Worm (Caenorhabditis elegans) whole organism, dauer: Measurements from ENCODE around the gene dct-14.

ENCODE experiments used
- unc-62 ChIP-seq: sonication (generic microtip); optimal IDR thresholded peaks from 2 replicates; lab custom pipeline; 2017; ENCODE audit warnings: missing biosample characterization, missing genetic modification reagents, missing genetic modification characterization

dct-14 gene

DNA sequence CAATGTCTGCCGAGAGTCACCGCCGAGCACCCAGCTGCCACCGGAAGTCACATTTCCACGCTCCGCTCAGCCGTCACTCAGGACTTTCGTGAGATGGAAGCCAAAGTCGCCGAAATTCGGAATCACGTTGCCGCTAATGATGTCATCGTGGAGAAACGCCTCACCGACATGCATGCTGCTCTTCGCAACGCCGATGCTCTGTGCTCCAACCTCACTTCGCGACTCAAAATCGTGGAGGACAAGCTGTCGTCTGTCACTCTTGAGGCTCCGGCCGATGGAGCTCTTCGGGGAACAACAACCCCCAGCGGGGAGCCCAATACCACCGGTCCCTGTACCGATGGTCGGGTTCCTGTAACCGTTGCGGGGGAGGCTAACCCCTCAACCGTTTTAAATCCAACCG is 6.2 kb upstream of the dct-14 start:
- TF ChIP-seq unc-62 (GFP tag; lab: Kevin White, UChicago) = no peak

DNA sequence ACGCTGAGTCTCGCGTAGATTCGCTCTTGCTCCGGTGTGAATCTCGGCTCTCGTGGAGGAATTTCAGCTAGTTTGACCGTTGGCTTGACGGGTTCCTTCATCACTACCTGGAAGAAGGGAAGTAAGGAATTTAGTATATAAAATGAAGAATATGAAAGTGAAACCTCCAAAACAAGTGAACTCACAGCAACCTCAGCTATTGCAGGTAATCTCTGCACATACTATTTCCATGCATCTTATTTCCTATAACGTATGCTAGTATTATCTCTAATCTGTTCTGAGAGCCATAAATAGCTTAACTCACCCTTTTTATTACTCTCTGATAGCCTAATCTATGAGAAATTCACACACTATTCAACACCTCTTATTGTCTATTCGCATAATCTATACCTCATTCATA is 4.7 kb upstream of the dct-14 start, which contains the start of gene Y38H6C.4:
Gene Y38H6C.4, minus strand, starts transcription at position 101 of the 400 bp plus-strand sequence.
- TF ChIP-seq unc-62 (GFP tag; lab: Kevin White, UChicago) = no peak

ce11 chrV:20499642-20500041 is 663 bp downstream of the dct-14 start:
- no peak for TF ChIP-seq unc-62 (GFP tag; lab: Kevin White, UChicago)

- no peak for TF ChIP-seq unc-62 (GFP tag; lab: Kevin White, UChicago)
Observed at ce11 chrV:20498980-20499379, 1.3 kb downstream of the dct-14 start, which contains the start of gene dct-16. Gene dct-16 (minus strand): TSS chrV:20499057.

ce11 chrV:20497537-20497936 is 2.8 kb downstream of the dct-14 start:
- TF ChIP-seq unc-62 (GFP tag; lab: Kevin White, UChicago) = no peak

DNA sequence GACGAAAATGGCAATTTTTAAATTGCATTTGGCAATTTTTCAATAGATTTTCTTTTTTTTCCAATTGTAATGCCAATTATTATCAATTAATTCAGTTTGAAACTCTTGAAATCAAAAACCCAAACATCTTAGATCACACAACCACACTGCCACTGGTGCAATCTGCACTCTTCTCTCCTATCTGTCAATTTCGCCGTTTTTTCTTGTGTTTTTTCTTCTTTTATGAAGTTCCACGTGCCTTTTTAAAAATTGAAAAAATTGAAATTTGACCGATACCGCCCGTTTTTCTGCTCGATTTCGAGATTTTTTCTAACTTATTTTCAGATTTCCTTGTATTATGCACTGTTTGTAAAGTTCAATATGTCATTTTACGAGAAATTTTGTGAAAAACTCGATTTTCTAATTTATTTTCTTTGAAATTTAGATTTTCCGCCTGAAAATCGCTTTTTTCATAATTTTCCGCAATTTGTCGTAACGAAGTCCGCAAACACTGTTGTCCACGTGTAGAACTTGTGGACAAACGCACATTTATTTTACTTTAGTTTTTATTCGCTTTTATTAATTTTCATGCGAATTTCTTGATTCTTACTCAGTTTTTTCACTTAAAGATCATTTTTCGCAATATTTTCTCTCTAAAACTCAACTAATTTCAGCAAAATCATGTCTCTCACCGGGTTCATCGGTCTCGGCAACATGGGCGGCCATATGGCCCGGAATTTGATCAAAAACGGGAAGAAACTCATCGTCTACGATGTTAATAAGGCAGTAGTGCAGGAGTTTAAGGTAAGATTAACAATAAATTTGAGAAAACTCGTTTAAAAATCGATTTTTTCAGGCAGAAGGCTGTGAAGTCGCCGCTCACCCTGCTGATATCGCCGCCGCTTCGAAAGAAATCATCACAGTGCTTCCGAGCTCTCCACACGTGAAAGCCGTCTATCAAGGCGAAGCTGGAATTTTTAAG is 6.8 kb downstream of the dct-14 start, which contains the start of gene B0250.5:
Gene B0250.5, plus strand, starts transcription at position 654 of the 961 bp plus-strand sequence.
- no peak for TF ChIP-seq unc-62 (GFP tag; lab: Kevin White, UChicago)

DNA sequence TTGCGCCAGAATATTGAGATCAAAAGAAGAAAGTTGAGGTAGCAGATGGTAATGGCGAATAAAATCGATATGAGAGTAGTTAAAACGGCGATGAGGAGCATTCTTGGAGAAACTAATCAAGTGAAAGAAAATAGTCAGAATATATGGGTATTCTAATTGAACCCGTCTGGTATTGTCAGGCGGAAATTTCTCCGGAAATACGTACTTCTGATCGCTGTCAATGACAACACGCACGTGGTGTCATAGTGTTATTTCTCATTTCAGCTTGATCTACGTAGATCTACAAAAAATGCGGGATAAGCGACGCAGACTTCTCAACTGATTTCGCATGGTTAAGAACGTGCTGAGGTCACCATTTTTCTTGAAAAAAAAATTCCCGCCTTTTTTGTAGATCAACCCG is 7.9 kb downstream of the dct-14 start, which contains the start of gene srbc-79:
Gene srbc-79, minus strand, starts transcription at position 101 of the 400 bp plus-strand sequence.
- TF ChIP-seq unc-62 (GFP tag; lab: Kevin White, UChicago) = no peak

- no peak for TF ChIP-seq unc-62 (GFP tag; lab: Kevin White, UChicago)
Observed at ce11 chrV:20489102-20489501, 11.2 kb downstream of the dct-14 start, which contains the start of gene srbc-78. Gene srbc-78 (minus strand): TSS chrV:20489202.

ce11 chrV:20486549-20486948 is 13.8 kb downstream of the dct-14 start:
- TF ChIP-seq unc-62 (GFP tag; lab: Kevin White, UChicago) = no peak

- TF ChIP-seq unc-62 (GFP tag; lab: Kevin White, UChicago) = no peak
Observed at ce11 chrV:20485285-20485684, 15.0 kb downstream of the dct-14 start, which contains the start of gene dhcr-7. Gene dhcr-7 (minus strand): TSS chrV:20485385.

DNA sequence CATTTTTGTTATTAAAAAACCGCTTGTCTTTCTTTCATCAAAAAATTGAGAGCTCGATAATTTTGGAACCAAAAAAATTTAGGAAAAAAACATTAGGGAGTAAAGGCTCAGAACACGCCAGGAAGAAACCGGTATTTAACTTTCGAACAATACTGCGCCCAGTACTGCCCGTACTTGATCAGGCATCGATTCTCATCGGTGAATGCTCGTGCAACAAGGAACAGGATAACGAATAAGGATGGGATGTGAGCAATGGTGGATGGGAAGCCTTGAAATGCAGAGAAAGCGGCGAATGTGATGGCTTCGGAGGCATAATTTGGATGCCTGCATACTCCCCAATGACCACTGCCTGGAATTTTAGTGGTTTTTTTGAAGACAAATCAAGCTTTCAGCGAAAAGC is 19.5 kb downstream of the dct-14 start:
- TF ChIP-seq unc-62 (GFP tag; lab: Kevin White, UChicago) = no peak

- no peak for TF ChIP-seq unc-62 (GFP tag; lab: Kevin White, UChicago)
Observed at ce11 chrV:20479013-20479739, 21.1 kb downstream of the dct-14 start, which contains the start of the genes calf-1 and rpl-2. Gene calf-1 (minus strand): TSS chrV:20479089. Gene rpl-2 (plus strand): TSS chrV:20479689.

DNA sequence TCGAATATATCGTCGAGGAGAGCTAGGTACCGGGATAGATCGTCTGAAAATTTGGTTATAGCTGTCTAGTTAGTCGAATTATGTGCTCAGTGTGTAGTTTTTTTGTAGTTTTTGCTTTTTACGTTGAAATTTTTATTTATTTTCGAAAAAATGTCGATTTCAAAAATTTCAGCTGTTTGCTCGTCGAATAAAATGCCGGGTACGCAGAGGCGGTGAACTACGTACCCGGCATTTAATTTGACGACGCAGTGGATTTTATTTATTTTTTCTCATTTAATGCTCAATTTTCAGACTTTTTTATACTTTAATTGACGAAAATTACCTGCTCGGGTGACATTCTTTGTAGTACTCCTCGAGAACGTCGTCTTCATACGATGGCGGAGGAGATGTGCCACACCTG is 23.3 kb downstream of the dct-14 start:
- no peak for TF ChIP-seq unc-62 (GFP tag; lab: Kevin White, UChicago)

- no peak for TF ChIP-seq unc-62 (GFP tag; lab: Kevin White, UChicago)
Observed at ce11 chrV:20476514-20476913, 23.8 kb downstream of the dct-14 start.

ce11 chrV:20475830-20476229 is 24.5 kb downstream of the dct-14 start, which contains the start of gene B0250.7:
Gene B0250.7 (minus strand): TSS chrV:20476061.
- TF ChIP-seq unc-62 (GFP tag; lab: Kevin White, UChicago) = no peak

ce11 chrV:20475029-20475428 is 25.3 kb downstream of the dct-14 start:
- no peak for TF ChIP-seq unc-62 (GFP tag; lab: Kevin White, UChicago)
